Worm (Caenorhabditis elegans): ENCODE measurements around the gene Y44A6C.2.

- TF ChIP-seq ztf-23 (GFP tag; IDR thresholded peaks at IDR 0.05) (no peak), flt-1 (GFP tag; IDR thresholded peaks at IDR 0.05) (no peak), T22C8.4 (GFP tag; IDR thresholded peaks at IDR 0.05) (no peak)
Measured at ce11 chrV:20753838-20754503, 31.9 kb downstream of the Y44A6C.2 start.
